Worm (Caenorhabditis elegans) whole organism, young adult: ENCODE data around the gene M106.8.

Experiments
- B0261.1 ChIP-seq: sonication (generic microtip); optimal IDR thresholded peaks from 2 replicates; lab custom pipeline; 2016; ENCODE audit warnings: mild to moderate bottlenecking, missing genetic modification characterization, moderate library complexity, missing compliant biosample characterization
- B0336.3 ChIP-seq: fragments of 200-800 bp; sonication (Bioruptor generic); IDR thresholded peaks from 2 replicates; pipeline ENCODE4 v1.3.6; 2022; ENCODE audit warnings: missing genetic modification characterization, missing compliant biosample characterization
- C06A6.2 ChIP-seq: fragments of 200-800 bp; sonication (Bioruptor generic); conservative IDR thresholded peaks from 2 replicates; pipeline ENCODE4 v1.3.6; 2022; ENCODE audit warnings: missing genetic modification characterization, missing compliant biosample characterization
- D2030.7 ChIP-seq: fragments of 200-800 bp; sonication (Bioruptor generic); IDR thresholded peaks from 2 replicates; pipeline ENCODE4 v1.3.6; 2022; ENCODE audit warnings: missing genetic modification reagents, missing genetic modification characterization, missing compliant biosample characterization
- F10E7.11 ChIP-seq: sonication (generic microtip); optimal IDR thresholded peaks from 2 replicates; lab custom pipeline; 2017; ENCODE audit warnings: mild to moderate bottlenecking, missing genetic modification characterization, moderate library complexity, missing compliant biosample characterization
- F37B4.10 ChIP-seq: fragments of 200-800 bp; sonication (Bioruptor generic); IDR thresholded peaks from 2 replicates; pipeline ENCODE4 v1.3.6; 2022; ENCODE audit warnings: missing genetic modification characterization, missing compliant biosample characterization
- F39B2.1 ChIP-seq: fragments of 200-800 bp; sonication (Bioruptor generic); IDR thresholded peaks from 2 replicates; pipeline ENCODE4 v1.3.6; 2022; ENCODE audit warnings: missing genetic modification reagents, missing genetic modification characterization, missing compliant biosample characterization
- F49E8.2 ChIP-seq: sonication (generic microtip); optimal IDR thresholded peaks from 3 replicates; lab custom pipeline; 2017; ENCODE audit warnings: missing genetic modification characterization, mild to moderate bottlenecking, missing compliant biosample characterization, antibody characterized with exemption, moderate library complexity; ENCODE audit not compliant: insufficient read depth
- K11D2.4 ChIP-seq: fragments of 200-800 bp; sonication (Bioruptor generic); IDR thresholded peaks from 2 replicates; pipeline ENCODE4 v1.3.6; 2022; ENCODE audit warnings: missing genetic modification reagents, missing genetic modification characterization, missing compliant biosample characterization
- K12H6.12 ChIP-seq: fragments of 200-800 bp; sonication (Bioruptor generic); optimal IDR thresholded peaks from 2 replicates; lab custom pipeline; 2018; ENCODE audit warnings: mild to moderate bottlenecking, missing genetic modification characterization, missing compliant biosample characterization
- T26A5.8 ChIP-seq: sonication (generic microtip); optimal IDR thresholded peaks from 2 replicates; lab custom pipeline; 2016; ENCODE audit warnings: missing genetic modification characterization, missing compliant biosample characterization
- Y53G8AR.9 ChIP-seq: fragments of 200-800 bp; sonication (Bioruptor generic); conservative IDR thresholded peaks from 2 replicates; pipeline ENCODE4 v1.3.6; 2022; ENCODE audit warnings: missing genetic modification reagents, missing genetic modification characterization, missing compliant biosample characterization
- akir-1 ChIP-seq: fragments of 200-800 bp; sonication (Bioruptor generic); optimal IDR thresholded peaks from 2 replicates; lab custom pipeline; 2018; ENCODE audit warnings: mild to moderate bottlenecking, missing genetic modification characterization, moderate library complexity, missing compliant biosample characterization
- athp-1 ChIP-seq: sonication (generic microtip); optimal IDR thresholded peaks from 2 replicates; lab custom pipeline; 2017; ENCODE audit warnings: mild to moderate bottlenecking, missing genetic modification characterization, missing compliant biosample characterization
- attf-6 ChIP-seq: fragments of 200-800 bp; sonication (Bioruptor generic); IDR thresholded peaks from 2 replicates; pipeline ENCODE4 v1.3.6; 2022; ENCODE audit warnings: missing genetic modification reagents, missing genetic modification characterization, missing compliant biosample characterization
- bed-2 ChIP-seq: fragments of 200-800 bp; sonication (Bioruptor generic); IDR thresholded peaks from 2 replicates; pipeline ENCODE4 v1.3.6; 2022; ENCODE audit warnings: missing genetic modification reagents, missing genetic modification characterization, missing compliant biosample characterization
- chd-7 ChIP-seq: sonication (generic microtip); optimal IDR thresholded peaks from 2 replicates; lab custom pipeline; 2016; ENCODE audit warnings: mild to moderate bottlenecking, missing genetic modification characterization, moderate library complexity, missing compliant biosample characterization
- dox-1 ChIP-seq: fragments of 200-800 bp; sonication (Bioruptor generic); IDR thresholded peaks from 2 replicates; pipeline ENCODE4 v1.3.6; 2022; ENCODE audit warnings: missing genetic modification reagents, missing genetic modification characterization, missing compliant biosample characterization
- dpl-1 ChIP-seq: fragments of 150-350 bp; optimal IDR thresholded peaks from 2 replicates; lab custom pipeline; 2014; ENCODE audit warnings: missing biosample characterization, missing genetic modification reagents, missing genetic modification characterization
- efl-1 ChIP-seq: fragments of 150-350 bp; optimal IDR thresholded peaks from 2 replicates; lab custom pipeline; 2014; ENCODE audit warnings: missing biosample characterization, missing genetic modification reagents, missing genetic modification characterization
- egrh-3 ChIP-seq: fragments of 200-800 bp; sonication (Bioruptor generic); IDR thresholded peaks from 2 replicates; pipeline ENCODE4 v1.3.6; 2022; ENCODE audit warnings: missing genetic modification reagents, missing genetic modification characterization, missing compliant biosample characterization
- gei-17 ChIP-seq: fragments of 200-800 bp; sonication (Bioruptor generic); optimal IDR thresholded peaks from 2 replicates; lab custom pipeline; 2018; ENCODE audit warnings: mild to moderate bottlenecking, missing genetic modification characterization, missing compliant biosample characterization
- him-1 ChIP-seq: sonication (generic microtip); optimal IDR thresholded peaks from 2 replicates; lab custom pipeline; 2016; ENCODE audit warnings: missing genotype, missing genetic modification reagents, missing genetic modification characterization, missing compliant biosample characterization
- hsf-1 ChIP-seq: fragments of 200-800 bp; sonication (Bioruptor generic); IDR thresholded peaks from 2 replicates; pipeline ENCODE4 v1.3.6; 2022; ENCODE audit warnings: missing genetic modification reagents, missing genetic modification characterization, missing compliant biosample characterization
- let-526 ChIP-seq: fragments of 200-800 bp; sonication (Bioruptor generic); IDR thresholded peaks from 2 replicates; pipeline ENCODE4 v1.3.6; 2022; ENCODE audit warnings: missing genetic modification reagents, missing genetic modification characterization, missing compliant biosample characterization
- lin-35 ChIP-seq, 3 experiments: fragments of 150-350 bp in 2 of 3; sonication (generic microtip) in 1 of 3; optimal IDR thresholded peaks; 2 replicates each; lab custom pipeline; 2014 to 2018; ENCODE audit warnings: missing biosample characterization in 3 of 3, missing genetic modification characterization in 3 of 3, missing genetic modification reagents in 3 of 3
- lin-54 ChIP-seq: fragments of 200-800 bp; sonication (Bioruptor generic); optimal IDR thresholded peaks from 2 replicates; lab custom pipeline; 2018; ENCODE audit warnings: mild to moderate bottlenecking, missing genetic modification characterization, missing compliant biosample characterization
- lsl-1 ChIP-seq: fragments of 200-800 bp; sonication (Bioruptor generic); optimal IDR thresholded peaks from 2 replicates; lab custom pipeline; 2018; ENCODE audit warnings: mild to moderate bottlenecking, missing genetic modification characterization, moderate library complexity, missing compliant biosample characterization
- madf-3 ChIP-seq: fragments of 200-800 bp; sonication (Bioruptor generic); IDR thresholded peaks from 2 replicates; pipeline ENCODE4 v1.3.6; 2022; ENCODE audit warnings: missing genetic modification reagents, missing genetic modification characterization, missing compliant biosample characterization
- madf-6 ChIP-seq: fragments of 200-800 bp; sonication (Bioruptor generic); IDR thresholded peaks from 2 replicates; pipeline ENCODE4 v1.3.6; 2022; ENCODE audit warnings: missing genetic modification reagents, missing genetic modification characterization, missing compliant biosample characterization
- madf-8 ChIP-seq: fragments of 200-800 bp; sonication (Bioruptor generic); conservative IDR thresholded peaks from 2 replicates; pipeline ENCODE4 v1.3.6; 2022; ENCODE audit warnings: missing genetic modification reagents, missing genetic modification characterization, missing compliant biosample characterization
- mxl-1 ChIP-seq: sonication (generic microtip); optimal IDR thresholded peaks from 2 replicates; lab custom pipeline; 2016; ENCODE audit warnings: missing genetic modification characterization, missing compliant biosample characterization
- nfya-2 ChIP-seq: fragments of 200-800 bp; sonication (Bioruptor generic); IDR thresholded peaks from 2 replicates; pipeline ENCODE4 v1.3.6; 2022; ENCODE audit warnings: missing genetic modification reagents, missing genetic modification characterization, missing compliant biosample characterization
- nfyb-1 ChIP-seq: fragments of 200-800 bp; sonication (Bioruptor generic); IDR thresholded peaks from 2 replicates; pipeline ENCODE4 v1.3.6; 2022; ENCODE audit warnings: missing genetic modification reagents, missing genetic modification characterization, missing compliant biosample characterization
- nhr-179 ChIP-seq: sonication (generic microtip); optimal IDR thresholded peaks from 2 replicates; lab custom pipeline; 2016; ENCODE audit warnings: mild to moderate bottlenecking, missing genetic modification characterization, missing compliant biosample characterization
- pha-4 ChIP-seq: fragments of 150-350 bp; sonication (generic microtip); optimal IDR thresholded peaks from 2 replicates; lab custom pipeline; 2014; ENCODE audit warnings: missing biosample characterization, missing genetic modification reagents, missing genetic modification characterization
- rcor-1 ChIP-seq: fragments of 200-800 bp; sonication (Bioruptor generic); IDR thresholded peaks from 2 replicates; pipeline ENCODE4 v1.3.6; 2022; ENCODE audit warnings: missing genetic modification reagents, missing genetic modification characterization, missing compliant biosample characterization
- sdz-38 ChIP-seq: sonication (generic microtip); optimal IDR thresholded peaks from 2 replicates; lab custom pipeline; 2016; ENCODE audit warnings: missing genotype, missing genetic modification characterization, missing compliant biosample characterization
- snpc-3.4 ChIP-seq: sonication (generic microtip); optimal IDR thresholded peaks from 2 replicates; lab custom pipeline; 2017; ENCODE audit warnings: missing genetic modification characterization, mild to moderate bottlenecking, missing compliant biosample characterization, antibody characterized with exemption, moderate library complexity, missing genotype, missing genetic modification reagents
- sptf-2 ChIP-seq: fragments of 200-800 bp; sonication (Bioruptor generic); optimal IDR thresholded peaks from 2 replicates; lab custom pipeline; 2018; ENCODE audit warnings: mild to moderate bottlenecking, missing genetic modification characterization, missing compliant biosample characterization
- tbp1 ChIP-seq: fragments of 200-800 bp; sonication (Bioruptor generic); optimal IDR thresholded peaks from 2 replicates; lab custom pipeline; 2018; ENCODE audit warnings: mild to moderate bottlenecking, missing genetic modification characterization, missing compliant biosample characterization
- tlf-1 ChIP-seq: fragments of 200-800 bp; sonication (Bioruptor generic); optimal IDR thresholded peaks from 2 replicates; lab custom pipeline; 2018; ENCODE audit warnings: mild to moderate bottlenecking, missing genetic modification characterization, missing compliant biosample characterization
- unc-130 ChIP-seq: sonication (generic microtip); optimal IDR thresholded peaks from 2 replicates; lab custom pipeline; 2016; ENCODE audit warnings: missing genetic modification reagents, missing genetic modification characterization, missing compliant biosample characterization
- xnd-1 ChIP-seq: sonication (generic microtip); optimal IDR thresholded peaks from 2 replicates; lab custom pipeline; 2016; ENCODE audit warnings: missing genotype, missing genetic modification reagents, missing genetic modification characterization, missing compliant biosample characterization
- ztf-26 ChIP-seq: sonication (generic microtip); optimal IDR thresholded peaks from 2 replicates; lab custom pipeline; 2017; ENCODE audit warnings: missing genetic modification characterization, missing compliant biosample characterization
- ztf-28 ChIP-seq: fragments of 200-800 bp; sonication (Bioruptor generic); IDR thresholded peaks from 2 replicates; pipeline ENCODE4 v1.3.6; 2022; ENCODE audit warnings: missing genetic modification reagents, missing genetic modification characterization, missing compliant biosample characterization
- ztf-6 ChIP-seq: fragments of 200-800 bp; sonication (Bioruptor generic); IDR thresholded peaks from 2 replicates; pipeline ENCODE4 v1.3.6; 2022; ENCODE audit warnings: missing genetic modification reagents, missing genetic modification characterization, missing compliant biosample characterization

The M106.8 gene

DNA sequence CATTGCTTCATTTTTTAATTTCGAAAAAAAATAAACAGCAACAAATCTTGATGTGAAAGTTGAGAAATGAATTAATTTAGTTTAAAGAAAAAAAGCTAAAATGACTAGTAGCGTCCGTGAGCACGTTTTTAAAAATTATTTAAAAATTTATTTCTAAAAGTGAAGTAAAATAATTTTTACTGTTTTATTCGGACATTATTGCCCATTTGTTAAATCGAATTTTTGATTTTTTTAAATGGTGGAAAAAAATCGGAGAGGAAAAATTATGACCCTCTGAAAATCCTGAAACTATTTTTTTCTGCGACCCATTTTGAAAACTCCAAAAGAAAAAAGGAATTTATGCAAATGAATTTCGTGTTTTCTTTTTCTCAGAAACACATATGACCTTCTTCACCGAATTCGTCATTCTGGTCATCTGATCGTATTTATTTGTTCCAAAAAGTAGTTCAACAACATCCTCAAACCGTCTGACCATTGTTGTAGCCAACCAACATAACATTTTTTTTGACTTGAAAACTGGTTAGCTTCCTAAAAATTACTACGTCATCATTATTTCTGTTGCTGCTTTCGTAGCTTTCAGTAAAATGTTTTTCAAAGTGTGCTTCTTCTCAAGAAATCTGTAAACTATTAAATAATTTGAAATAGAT, 42.6 kb upstream of the M106.8 start, which contains the start of gene F44F4.3:
TSS of gene F44F4.3 (minus strand) at position 51 of the 647 bp plus-strand sequence.
- TF ChIP-seq C06A6.2 (no peak), Y53G8AR.9 (no peak), chd-7 (no peak), sptf-2 (GFP tag; lab: Kevin White, UChicago) (no peak), athp-1 (tag; lab: Kevin White, UChicago) (no peak), ztf-26 (tag; lab: Kevin White, UChicago) (no peak), rcor-1 (no peak), nfya-2 (GFP tag; lab: Robert Waterston, UW) (no peak), gei-17 (GFP tag; lab: Kevin White, UChicago) (no peak), nfyb-1 (GFP tag; lab: Robert Waterston, UW) (no peak), T26A5.8 (no peak), K12H6.12 (tag; lab: Kevin White, UChicago) (no peak), F10E7.11 (tag; lab: Kevin White, UChicago) (no peak), unc-130 (GFP tag; lab: Kevin White, UChicago) (no peak), F39B2.1 (no peak), hsf-1 (GFP tag; lab: Robert Waterston, UW) (no peak), sdz-38 (tag; lab: Kevin White, UChicago) (no peak), egrh-3 (GFP tag; lab: Robert Waterston, UW) (no peak)

DNA sequence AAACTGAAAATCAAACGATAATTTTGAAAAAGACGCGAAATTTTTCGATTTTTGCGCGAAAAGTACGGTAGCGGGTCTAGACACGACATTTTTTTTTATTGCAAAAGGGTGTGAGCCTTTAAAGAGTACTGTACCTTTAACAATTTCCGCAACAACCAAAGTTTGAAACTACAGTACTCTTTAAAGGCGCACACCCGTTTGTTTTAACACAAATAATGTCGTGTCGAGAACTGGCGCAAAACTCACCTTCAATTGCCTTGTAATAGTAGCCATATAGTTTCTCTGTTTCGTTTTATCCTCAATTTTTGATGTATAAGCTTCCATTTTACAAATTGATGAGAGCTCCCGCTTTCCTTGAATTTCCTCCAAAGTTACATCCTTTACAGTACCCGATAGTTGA, 41.8 kb upstream of the M106.8 start:
- peak; percentile 41 for TF ChIP-seq lsl-1 (GFP tag; lab: Kevin White, UChicago)
- TF ChIP-seq let-526 (GFP tag; lab: Robert Waterston, UW) = no peak
- 0 out of 2 replicates have a peak, but pooled peaks have one; percentile 12 for TF ChIP-seq madf-6 (GFP tag; lab: Robert Waterston, UW)
- no peak for TF ChIP-seq F37B4.10 (GFP tag; lab: Robert Waterston, UW)
- TF ChIP-seq B0336.3 = no peak
- TF ChIP-seq madf-3 = no peak
- no peak for TF ChIP-seq ztf-6 (GFP tag; lab: Robert Waterston, UW)
- no peak for TF ChIP-seq B0261.1
- TF ChIP-seq attf-6 = no peak

DNA sequence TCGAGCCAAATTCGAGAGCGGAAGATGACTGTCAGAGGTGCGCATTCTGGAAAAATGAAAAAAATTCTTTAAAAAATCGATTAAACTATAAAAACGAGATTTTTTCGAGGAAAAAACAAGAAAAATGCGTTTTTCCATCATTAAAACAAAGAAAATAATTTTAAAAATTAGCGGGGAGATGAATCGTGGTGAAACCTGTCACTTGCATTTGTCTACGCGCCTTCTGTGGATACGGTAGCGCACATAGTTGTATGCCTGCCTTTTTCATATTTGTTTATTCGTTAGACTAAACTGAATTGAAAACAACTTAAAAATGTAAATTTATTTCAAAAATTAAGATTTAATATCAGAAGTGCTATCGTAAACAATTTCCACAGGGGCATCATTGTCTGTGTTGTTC, 41.0 kb upstream of the M106.8 start, which contains the start of gene egg-3:
TSS of gene egg-3 (minus strand) at position 46 of the 400 bp plus-strand sequence.
- TF ChIP-seq D2030.7 (peak; percentile 82; the same call in 1 of the 2 replicates), pha-4 (tag; lab: Kevin White, UChicago) (no peak), bed-2 (GFP tag; lab: Robert Waterston, UW) (no peak), efl-1 (GFP tag; lab: Kevin White, UChicago) (peak; percentile 93), dpl-1 (peak; percentile 83), nhr-179 (tag; lab: Kevin White, UChicago) (no peak), B0261.1 (no peak), snpc-3.4 (peak; percentile 47), F49E8.2 (peak; percentile 53), ztf-28 (GFP tag; lab: Robert Waterston, UW) (no peak), K11D2.4 (GFP tag; lab: Robert Waterston, UW) (no peak), akir-1 (GFP tag; lab: Kevin White, UChicago) (no peak), him-1 (tag; lab: Kevin White, UChicago) (peak; percentile 43), lin-54 (GFP tag; lab: Kevin White, UChicago) (peak; percentile 73), mxl-1 (no peak), dox-1 (GFP tag; lab: Robert Waterston, UW) (0 out of 2 replicates have a peak, but pooled peaks have one; percentile 50), tbp1 (GFP tag; lab: Kevin White, UChicago) (peak; percentile 22), tlf-1 (GFP tag; lab: Kevin White, UChicago) (no peak), xnd-1 (tag; lab: Kevin White, UChicago) (peak; percentile 90), lin-35 (GFP tag; optimal IDR thresholded peaks at IDR 0.05; lab: Kevin White, UChicago) (peak in 1 of 3 experiments; percentile 52), rcor-1 (no peak), chd-7 (no peak), madf-8 (GFP tag; lab: Robert Waterston, UW) (peak; percentile 95)
